Fruit fly (Drosophila melanogaster) Kc167 (cell line): Measurements from ENCODE around the gene ppk20.

Experiments used
- Sin3A ChIP-seq: fragments of >200 bp; optimal IDR thresholded peaks from 2 replicates; lab custom pipeline; 2018; ENCODE audit warnings: missing external identifiers
- psq ChIP-seq: fragments of >200 bp; optimal IDR thresholded peaks from 2 replicates; lab custom pipeline; 2017; ENCODE audit warnings: missing external identifiers
- ttk ChIP-seq: sonication (Bioruptor generic); optimal IDR thresholded peaks from 2 replicates; lab custom pipeline; 2017; ENCODE audit warnings: missing external identifiers

- no peak for TF ChIP-seq Sin3A
- no peak for TF ChIP-seq psq (lab: Kevin White, UChicago)
- TF ChIP-seq ttk (lab: Kevin White, UChicago) = no peak
These were observed 20.5 kb upstream of the ppk20 start, which contains the start of gene Obp99c for dm6 chr3R:29689211-29689610.
